Fruit fly (Drosophila melanogaster): ENCODE results near the gene CG42724.

The CG42724 gene

dm6 chr3R:6368100-6368499 is at the start of gene CG42724:
CG42724 (minus strand) TSS chr3R:6368288.
- TF ChIP-seq Ets21C (GFP tag; optimal IDR thresholded peaks at IDR 0.05) (no peak), Lpt (GFP tag; optimal IDR thresholded peaks at IDR 0.05) (no peak), Hr39 (GFP tag; optimal IDR thresholded peaks at IDR 0.05) (no peak), CG6808 (GFP tag; optimal IDR thresholded peaks at IDR 0.05) (no peak), esn (GFP tag; optimal IDR thresholded peaks at IDR 0.05) (peak; percentile 32), CG11762 (GFP tag; optimal IDR thresholded peaks at IDR 0.05; ENCODE audit: insufficient read depth) (peak; percentile 24), fkh (GFP tag; optimal IDR thresholded peaks at IDR 0.05) (no peak), lz (GFP tag; optimal IDR thresholded peaks at IDR 0.05) (peak; percentile 46), CG11294 (GFP tag; IDR thresholded peaks at IDR 0.05) (peak; percentile 14; the same call in 1 of the 2 replicates), CG6276 (GFP tag; optimal IDR thresholded peaks at IDR 0.05) (no peak), CG10631 (GFP tag; optimal IDR thresholded peaks at IDR 0.05) (no peak), cyc (GFP tag; optimal IDR thresholded peaks at IDR 0.05) (peak; percentile 32)

- TF ChIP-seq dsx (GFP tag; optimal IDR thresholded peaks at IDR 0.05; ENCODE audit: poor library complexity, severe bottlenecking) (no peak), CG11762 (GFP tag; optimal IDR thresholded peaks at IDR 0.05; ENCODE audit: insufficient read depth) (no peak), CG6276 (GFP tag; optimal IDR thresholded peaks at IDR 0.05) (peak; percentile 37), topi (GFP tag; optimal IDR thresholded peaks at IDR 0.05) (peak; percentile 41), fkh (GFP tag; optimal IDR thresholded peaks at IDR 0.05) (peak; percentile 2), Sox102F (GFP tag; optimal IDR thresholded peaks at IDR 0.05) (peak; percentile 53), CG6163 (GFP tag; IDR thresholded peaks at IDR 0.05) (peak; percentile 75), CG6854 (GFP tag; optimal IDR thresholded peaks at IDR 0.05) (no peak), pdm3 (GFP tag; optimal IDR thresholded peaks at IDR 0.05) (peak; percentile 35), Gug (GFP tag; IDR thresholded peaks at IDR 0.05) (no peak), CG10669 (GFP tag; optimal IDR thresholded peaks at IDR 0.05) (peak; percentile 31), fd59A (GFP tag; optimal IDR thresholded peaks at IDR 0.05) (peak; percentile 9), CG1621 (tag; optimal IDR thresholded peaks at IDR 0.05) (peak; percentile 47), CG9139 (GFP tag; optimal IDR thresholded peaks at IDR 0.05) (no peak), Met (GFP tag; optimal IDR thresholded peaks at IDR 0.05) (peak; percentile 40), CG16779 (tag; optimal IDR thresholded peaks at IDR 0.05) (no peak), OdsH (GFP tag; optimal IDR thresholded peaks at IDR 0.05) (peak; percentile 46), fd85E (GFP tag; optimal IDR thresholded peaks at IDR 0.05) (no peak), Eip78C (GFP tag) (peak; percentile 89), vri (GFP tag; optimal IDR thresholded peaks at IDR 0.05) (peak; percentile 38), Smox (GFP tag; optimal IDR thresholded peaks at IDR 0.05) (peak; percentile 40), CG34406 (GFP tag; optimal IDR thresholded peaks at IDR 0.05) (peak; percentile 37), Sox14 (GFP tag; optimal IDR thresholded peaks at IDR 0.05) (peak; percentile 37), CG3919 (GFP tag; optimal IDR thresholded peaks at IDR 0.05) (peak; percentile 54), Eip75B (GFP tag; optimal IDR thresholded peaks at IDR 0.05) (peak; percentile 20), Blimp-1 (GFP tag; optimal IDR thresholded peaks at IDR 0.05) (no peak), CG31627 (GFP tag; optimal IDR thresholded peaks at IDR 0.05) (peak; percentile 55), CG4318 (GFP tag; optimal IDR thresholded peaks at IDR 0.05) (peak; percentile 10), CG8319 (GFP tag; optimal IDR thresholded peaks at IDR 0.05) (no peak), CG8119 (GFP tag; IDR thresholded peaks at IDR 0.05) (peak; percentile 45; the same call in 2 of the 3 replicates), Ets96B (tag; optimal IDR thresholded peaks at IDR 0.05) (peak; percentile 0), Lpt (GFP tag; optimal IDR thresholded peaks at IDR 0.05) (no peak), Sox15 (GFP tag; optimal IDR thresholded peaks at IDR 0.05) (peak; percentile 18), net (GFP tag; optimal IDR thresholded peaks at IDR 0.05) (peak; percentile 22), CG6808 (GFP tag; optimal IDR thresholded peaks at IDR 0.05) (peak; percentile 21), CG8632 (GFP tag; optimal IDR thresholded peaks at IDR 0.05) (peak; percentile 2), Hr38 (GFP tag; optimal IDR thresholded peaks at IDR 0.05) (no peak), spab (GFP tag; optimal IDR thresholded peaks at IDR 0.05) (no peak), acj6 (GFP tag; optimal IDR thresholded peaks at IDR 0.05) (peak; percentile 20), CG3032 (tag; optimal IDR thresholded peaks at IDR 0.05) (peak; percentile 27), Eip93F (GFP tag; optimal IDR thresholded peaks at IDR 0.05) (no peak), ss (GFP tag; optimal IDR thresholded peaks at IDR 0.05) (peak in 1 of 2 experiments; percentile 20), CG15336 (GFP tag; IDR thresholded peaks at IDR 0.05) (peak; percentile 51)
Observed at dm6 chr3R:6416242-6416641, 48.2 kb upstream of the CG42724 start.
